Fruit fly (Drosophila melanogaster): ENCODE results near the gene CG8958.

CG8958 gene

dm6 chrX:16072193-16072592, 10.8 kb upstream of the CG8958 start (continued):
- TF ChIP-seq Hr38 (GFP tag; optimal IDR thresholded peaks at IDR 0.05) (no peak), fd85E (GFP tag; optimal IDR thresholded peaks at IDR 0.05) (no peak), lz (GFP tag; optimal IDR thresholded peaks at IDR 0.05) (no peak), Eip75B (GFP tag; optimal IDR thresholded peaks at IDR 0.05) (no peak), CG16779 (tag; optimal IDR thresholded peaks at IDR 0.05) (no peak), fkh (GFP tag; optimal IDR thresholded peaks at IDR 0.05) (no peak), spab (GFP tag; optimal IDR thresholded peaks at IDR 0.05) (no peak), Sox15 (GFP tag; optimal IDR thresholded peaks at IDR 0.05) (no peak), Ets21C (GFP tag; optimal IDR thresholded peaks at IDR 0.05) (no peak), CG6276 (GFP tag; optimal IDR thresholded peaks at IDR 0.05) (no peak), svp (GFP tag) (no peak), CG10669 (GFP tag; optimal IDR thresholded peaks at IDR 0.05) (no peak), CG4318 (GFP tag; optimal IDR thresholded peaks at IDR 0.05) (no peak), CG34406 (GFP tag; optimal IDR thresholded peaks at IDR 0.05) (no peak), ss (GFP tag; optimal IDR thresholded peaks at IDR 0.05) (no peak), Blimp-1 (GFP tag; optimal IDR thresholded peaks at IDR 0.05) (no peak), CG3919 (GFP tag; optimal IDR thresholded peaks at IDR 0.05) (no peak), Lpt (GFP tag; optimal IDR thresholded peaks at IDR 0.05) (no peak), CG9139 (GFP tag; optimal IDR thresholded peaks at IDR 0.05) (no peak), CG11902 (GFP tag; optimal IDR thresholded peaks at IDR 0.05) (no peak), CG8119 (GFP tag; IDR thresholded peaks at IDR 0.05) (no peak), CG11762 (GFP tag; optimal IDR thresholded peaks at IDR 0.05; ENCODE audit: insufficient read depth) (no peak), Sox102F (GFP tag; optimal IDR thresholded peaks at IDR 0.05) (peak; percentile 22), topi (GFP tag; optimal IDR thresholded peaks at IDR 0.05) (peak; percentile 21), vri (GFP tag; optimal IDR thresholded peaks at IDR 0.05) (no peak), salr (GFP tag; optimal IDR thresholded peaks at IDR 0.05) (no peak), cyc (GFP tag; optimal IDR thresholded peaks at IDR 0.05) (no peak), CG15336 (GFP tag; IDR thresholded peaks at IDR 0.05) (0 out of 2 replicates have a peak, but pooled peaks have one; percentile 26)

DNA sequence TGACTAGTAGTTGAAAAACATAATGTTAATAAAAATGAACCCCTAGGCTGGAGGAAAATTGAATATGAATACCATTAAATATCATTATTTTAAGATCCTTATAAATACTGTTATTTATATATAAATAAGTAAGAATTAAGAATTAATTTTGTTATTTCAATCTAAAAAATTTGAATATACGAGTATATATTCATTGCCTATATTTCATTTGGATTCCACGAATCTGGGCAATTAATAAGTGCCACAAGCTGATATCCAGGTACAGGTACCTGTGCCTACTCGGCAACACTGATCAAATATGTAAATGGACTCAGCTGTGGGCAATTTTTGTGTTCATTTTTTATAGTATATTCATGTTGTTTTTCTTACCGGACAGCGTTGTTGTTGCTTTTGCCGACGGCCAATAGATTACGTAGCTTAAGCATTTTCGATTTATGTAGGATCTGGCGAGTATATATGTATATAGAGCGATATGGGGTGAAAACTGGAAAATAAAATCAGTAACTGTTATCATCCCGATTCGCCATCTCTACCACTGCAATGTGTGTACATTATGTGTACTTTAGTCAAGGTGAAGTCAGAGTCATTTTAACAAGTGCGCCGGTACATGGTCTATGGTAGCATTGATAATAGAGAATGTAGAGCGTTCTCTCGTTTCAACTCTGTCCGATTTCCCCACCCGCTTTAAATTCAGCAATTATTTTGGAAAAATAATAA, 10.2 kb upstream of the CG8958 start:
- TF ChIP-seq OdsH (GFP tag; optimal IDR thresholded peaks at IDR 0.05), result no peak
- TF ChIP-seq Hr38 (GFP tag; optimal IDR thresholded peaks at IDR 0.05), result no peak
- TF ChIP-seq CG11294 (GFP tag; IDR thresholded peaks at IDR 0.05), result no peak
- TF ChIP-seq dac (GFP tag; optimal IDR thresholded peaks at IDR 0.05), result no peak
- TF ChIP-seq vri (GFP tag; optimal IDR thresholded peaks at IDR 0.05), result no peak
- TF ChIP-seq salr (GFP tag; optimal IDR thresholded peaks at IDR 0.05), result no peak
- TF ChIP-seq CG16779 (tag; optimal IDR thresholded peaks at IDR 0.05), result no peak
- TF ChIP-seq Sox14 (GFP tag; optimal IDR thresholded peaks at IDR 0.05), result no peak
- no peak for TF ChIP-seq pdm3 (GFP tag; optimal IDR thresholded peaks at IDR 0.05)
- no peak for TF ChIP-seq dsx (GFP tag; optimal IDR thresholded peaks at IDR 0.05; ENCODE audit: poor library complexity, severe bottlenecking)
- TF ChIP-seq CG6854 (GFP tag; optimal IDR thresholded peaks at IDR 0.05), result peak; percentile 19
- TF ChIP-seq cyc (GFP tag; optimal IDR thresholded peaks at IDR 0.05), result no peak
- no peak for TF ChIP-seq net (GFP tag; optimal IDR thresholded peaks at IDR 0.05)
- TF ChIP-seq Sox102F (GFP tag; optimal IDR thresholded peaks at IDR 0.05), result no peak
- TF ChIP-seq CG6808 (GFP tag; optimal IDR thresholded peaks at IDR 0.05), result no peak
- TF ChIP-seq Ets21C (GFP tag; optimal IDR thresholded peaks at IDR 0.05), result no peak
- peak; percentile 36 for TF ChIP-seq fkh (GFP tag; optimal IDR thresholded peaks at IDR 0.05)
- no peak for TF ChIP-seq CG8632 (GFP tag; optimal IDR thresholded peaks at IDR 0.05)
- TF ChIP-seq CG34406 (GFP tag; optimal IDR thresholded peaks at IDR 0.05), result no peak
- no peak for TF ChIP-seq Lpt (GFP tag; optimal IDR thresholded peaks at IDR 0.05)
- no peak for TF ChIP-seq svp (GFP tag)
- peak; percentile 62 for TF ChIP-seq Eip78C (GFP tag)
- TF ChIP-seq lz (GFP tag; optimal IDR thresholded peaks at IDR 0.05), result no peak
- no peak for TF ChIP-seq CG31627 (GFP tag; optimal IDR thresholded peaks at IDR 0.05)
- TF ChIP-seq CG3032 (tag; optimal IDR thresholded peaks at IDR 0.05), result peak; percentile 0
- TF ChIP-seq CG8119 (GFP tag; IDR thresholded peaks at IDR 0.05), result no peak
- no peak for TF ChIP-seq CG10669 (GFP tag; optimal IDR thresholded peaks at IDR 0.05)
